Worm (Caenorhabditis elegans): Measurements from ENCODE around the gene kdin-1.

kdin-1 gene

DNA sequence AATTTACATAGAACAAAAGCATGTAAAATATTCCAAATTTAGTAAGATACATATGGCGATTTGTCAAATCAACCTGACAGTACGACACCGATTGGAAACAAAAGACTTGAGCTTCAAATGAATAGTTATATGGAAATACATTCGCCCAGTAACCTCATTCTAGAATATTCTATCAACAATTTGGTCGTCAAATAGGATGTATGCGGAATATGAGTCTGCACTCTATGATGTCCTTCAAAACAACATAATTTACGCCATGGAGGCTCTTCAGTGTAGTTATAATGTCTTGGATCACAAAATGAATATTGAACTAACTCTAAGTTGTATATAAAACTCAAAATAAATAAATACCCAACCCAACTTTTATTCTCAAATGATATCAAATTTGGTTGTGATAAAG lies 11.8 kb upstream of the kdin-1 start (continued):
- TF ChIP-seq efl-1 (optimal IDR thresholded peaks at IDR 0.05) (peak in 1 of 2 experiments; percentile 26), efl-1 (GFP tag; optimal IDR thresholded peaks at IDR 0.05 in 1 of 2) (peak in 1 of 2 experiments; percentile 45), nhr-19 (GFP tag; conservative IDR thresholded peaks at IDR 0.05) (peak; percentile 45), unc-98 (GFP tag; IDR thresholded peaks at IDR 0.05) (no peak), zip-4 (GFP tag; optimal IDR thresholded peaks at IDR 0.05) (no peak), hlh-4 (tag; optimal IDR thresholded peaks at IDR 0.05) (no peak)

DNA sequence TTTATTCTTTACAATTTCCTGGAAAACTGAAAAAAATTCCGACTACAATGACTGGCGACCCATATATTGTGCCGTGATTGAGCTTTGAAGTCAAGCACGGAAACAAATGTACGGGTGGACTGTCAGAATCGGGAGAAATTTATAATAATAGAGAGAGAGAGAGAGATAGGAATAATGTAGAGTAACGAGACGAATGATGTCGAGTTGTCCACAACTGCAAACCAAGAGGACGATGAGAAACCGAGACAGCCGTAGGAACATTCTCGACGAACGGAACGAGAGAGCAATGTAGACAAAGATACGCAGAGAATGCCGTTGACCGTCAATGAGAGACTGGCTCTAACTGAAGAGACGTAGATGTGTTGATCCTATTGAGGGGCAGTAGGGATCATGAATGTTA lies 10.9 kb upstream of the kdin-1 start:
- peak; percentile 78 for TF ChIP-seq tbx-2 (tag; optimal IDR thresholded peaks at IDR 0.05)
- no peak for TF ChIP-seq ceh-8 (GFP tag; optimal IDR thresholded peaks at IDR 0.05)
- peak; percentile 9 for TF ChIP-seq elt-2 (tag; optimal IDR thresholded peaks at IDR 0.05)
- TF ChIP-seq ets-5 (GFP tag; IDR thresholded peaks at IDR 0.05), result no peak
- TF ChIP-seq zag-1 (tag; optimal IDR thresholded peaks at IDR 0.05), result no peak
- TF ChIP-seq nhr-28 (tag; optimal IDR thresholded peaks at IDR 0.05), result no peak
- peak; percentile 92 for TF ChIP-seq mep-1 (tag; optimal IDR thresholded peaks at IDR 0.05)
- TF ChIP-seq fkh-4 (tag; optimal IDR thresholded peaks at IDR 0.05; ENCODE audit: borderline replicate concordance), result no peak
- TF ChIP-seq efl-1 (optimal IDR thresholded peaks at IDR 0.05), result peak; percentile 62 to 66
- peak; percentile 15 to 91 for TF ChIP-seq efl-1 (GFP tag; optimal IDR thresholded peaks at IDR 0.05 in 1 of 2)
- TF ChIP-seq swsn-7 (tag; optimal IDR thresholded peaks at IDR 0.05), result peak; percentile 90
- TF ChIP-seq dpl-1 (GFP tag; optimal IDR thresholded peaks at IDR 0.05), result peak; percentile 45 to 49 (median 47)
- no peak for TF ChIP-seq lin-15B (tag; optimal IDR thresholded peaks at IDR 0.05)
- peak; percentile 72 for TF ChIP-seq unc-86 (tag; optimal IDR thresholded peaks at IDR 0.05)
- TF ChIP-seq egl-27 (tag; optimal IDR thresholded peaks at IDR 0.05), result peak; percentile 46 to 69
- TF ChIP-seq unc-98 (GFP tag; IDR thresholded peaks at IDR 0.05), result no peak
- peak; percentile 33 for TF ChIP-seq F16B12.6 (tag; optimal IDR thresholded peaks at IDR 0.05)
- TF ChIP-seq lsy-2 (tag; optimal IDR thresholded peaks at IDR 0.05), result peak; percentile 78 to 81
- peak in 1 of 2 experiments; percentile 72 for TF ChIP-seq mdl-1 (tag; optimal IDR thresholded peaks at IDR 0.05)
- no peak for TF ChIP-seq nhr-76 (tag; optimal IDR thresholded peaks at IDR 0.05)
- TF ChIP-seq xbp-1 (tag; optimal IDR thresholded peaks at IDR 0.05), result peak; percentile 82
- TF ChIP-seq nhr-71 (tag; optimal IDR thresholded peaks at IDR 0.05), result peak; percentile 95
- TF ChIP-seq isw-1 (GFP tag; IDR thresholded peaks at IDR 0.05), result no peak
- TF ChIP-seq hlh-17 (GFP tag; optimal IDR thresholded peaks at IDR 0.05; ENCODE audit: borderline replicate concordance), result no peak
- no peak for TF ChIP-seq fkh-10 (GFP tag; optimal IDR thresholded peaks at IDR 0.05)
- TF ChIP-seq unc-30 (tag; optimal IDR thresholded peaks at IDR 0.05), result no peak
- no peak for TF ChIP-seq ceh-63 (GFP tag; optimal IDR thresholded peaks at IDR 0.05)
- no peak for TF ChIP-seq nhr-11 (tag; optimal IDR thresholded peaks at IDR 0.05)
- no peak for TF ChIP-seq tlp-1 (tag; optimal IDR thresholded peaks at IDR 0.05)
- TF ChIP-seq blmp-1 (tag; optimal IDR thresholded peaks at IDR 0.05), result peak; percentile 77
- no peak for TF ChIP-seq nhr-84 (tag; optimal IDR thresholded peaks at IDR 0.05)
- TF ChIP-seq nhr-12 (tag; optimal IDR thresholded peaks at IDR 0.05), result no peak
- TF ChIP-seq nhr-237 (tag; optimal IDR thresholded peaks at IDR 0.05), result peak; percentile 73
- TF ChIP-seq lin-14 (GFP tag; optimal IDR thresholded peaks at IDR 0.05), result peak; percentile 95
- TF ChIP-seq mab-9 (GFP tag; IDR thresholded peaks at IDR 0.05), result 0 out of 2 replicates have a peak, but pooled peaks have one; percentile 31
- no peak for TF ChIP-seq lin-39 (tag; optimal IDR thresholded peaks at IDR 0.05)
- TF ChIP-seq elt-3 (tag; optimal IDR thresholded peaks at IDR 0.05), result peak in 5 of 6 experiments; percentile 19 to 85 (median 65)
- TF ChIP-seq sup-37 (GFP tag; optimal IDR thresholded peaks at IDR 0.05), result no peak
- TF ChIP-seq nhr-90 (tag; optimal IDR thresholded peaks at IDR 0.05; ENCODE audit: poor library complexity), result peak; percentile 71
- peak; percentile 10 for TF ChIP-seq snpc-4 (tag; optimal IDR thresholded peaks at IDR 0.05)
- TF ChIP-seq hlh-4 (tag; optimal IDR thresholded peaks at IDR 0.05), result no peak
- TF ChIP-seq ceh-88 (GFP tag; IDR thresholded peaks at IDR 0.05), result peak; percentile 56
- no peak for TF ChIP-seq ces-1 (GFP tag; optimal IDR thresholded peaks at IDR 0.05)
- no peak for TF ChIP-seq aha-1 (tag; optimal IDR thresholded peaks at IDR 0.05)
- peak; percentile 92 for TF ChIP-seq nhr-20 (tag; optimal IDR thresholded peaks at IDR 0.05)
- TF ChIP-seq dsc-1 (tag; optimal IDR thresholded peaks at IDR 0.05), result peak; percentile 66
- TF ChIP-seq ceh-82 (tag; optimal IDR thresholded peaks at IDR 0.05), result peak; percentile 39 to 70 (median 65)
- peak; percentile 81 for TF ChIP-seq nhr-19 (GFP tag; conservative IDR thresholded peaks at IDR 0.05)
- no peak for TF ChIP-seq sptf-1 (tag; optimal IDR thresholded peaks at IDR 0.05)
- TF ChIP-seq sox-4 (tag; optimal IDR thresholded peaks at IDR 0.05), result no peak

Measured in whole organism, L1 larva.